Worm (Caenorhabditis elegans): ENCODE measurements around the gene try-4.

The try-4 gene

ce11 chrV:20820033-20820432 lies 40.9 kb downstream of the try-4 start, which contains the start of gene T03D8.6:
T03D8.6 (minus strand) TSS chrV:20820330.
- TF ChIP-seq unc-55 (GFP tag; optimal IDR thresholded peaks at IDR 0.05) (no peak), npax-4 (tag; optimal IDR thresholded peaks at IDR 0.05) (no peak), madf-2 (tag; optimal IDR thresholded peaks at IDR 0.05) (no peak), hlh-30 (tag; optimal IDR thresholded peaks at IDR 0.05; ENCODE audit: insufficient read depth) (no peak), unc-86 (tag; optimal IDR thresholded peaks at IDR 0.05) (no peak), mec-3 (tag; optimal IDR thresholded peaks at IDR 0.05; ENCODE audit: borderline replicate concordance) (no peak), F13H6.1 (tag; optimal IDR thresholded peaks at IDR 0.05) (no peak), pros-1 (tag; optimal IDR thresholded peaks at IDR 0.05) (no peak), ztf-16 (tag; optimal IDR thresholded peaks at IDR 0.05) (no peak), hlh-13 (GFP tag; optimal IDR thresholded peaks at IDR 0.05) (no peak), elt-2 (tag; optimal IDR thresholded peaks at IDR 0.05) (no peak), ceh-2 (tag; optimal IDR thresholded peaks at IDR 0.05) (no peak), eyg-1 (tag; optimal IDR thresholded peaks at IDR 0.05) (no peak), K02D7.2 (tag; optimal IDR thresholded peaks at IDR 0.05) (no peak), ceh-31 (tag; optimal IDR thresholded peaks at IDR 0.05) (no peak), dve-1 (tag; optimal IDR thresholded peaks at IDR 0.05) (no peak), pqm-1 (tag; optimal IDR thresholded peaks at IDR 0.05) (no peak), K09A11.1 (tag; optimal IDR thresholded peaks at IDR 0.05; ENCODE audit: insufficient read depth) (no peak)

- TF ChIP-seq ztf-16 (tag; optimal IDR thresholded peaks at IDR 0.05) (no peak), ref-2 (tag; optimal IDR thresholded peaks at IDR 0.05) (no peak), Y22D7AL.16 (tag; optimal IDR thresholded peaks at IDR 0.05) (no peak), K02D7.2 (tag; optimal IDR thresholded peaks at IDR 0.05) (no peak), C08G9.2 (tag; optimal IDR thresholded peaks at IDR 0.05) (no peak)
Observed at ce11 chrV:20815842-20816241, 45.1 kb downstream of the try-4 start, which contains the start of gene sshk-1. sshk-1 (plus strand) TSS chrV:20816142.

DNA sequence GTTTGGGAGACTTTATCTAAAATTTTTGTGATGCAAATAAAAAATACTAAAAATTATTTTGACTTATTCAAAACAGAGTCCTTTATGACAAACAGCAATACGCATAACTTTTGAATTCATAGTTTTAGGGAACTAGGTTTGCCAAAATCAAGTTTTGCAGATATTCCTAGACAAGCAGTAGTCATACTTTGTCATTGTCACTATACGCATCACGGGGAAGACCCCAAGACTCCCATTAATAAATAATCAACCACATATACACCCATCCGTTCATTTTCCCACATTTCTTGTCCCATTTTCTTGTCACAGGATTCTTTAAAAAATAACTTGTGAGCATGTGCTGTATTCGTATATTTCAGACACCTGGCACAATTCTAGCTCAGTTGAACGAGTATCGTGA lies 46.5 kb downstream of the try-4 start, which contains the start of gene Y44A6D.7:
Gene Y44A6D.7 (plus strand): TSS at position 301 of the 400 bp plus-strand sequence.
- TF ChIP-seq nfya-1 (tag; optimal IDR thresholded peaks at IDR 0.05) (no peak), rnt-1 (tag; optimal IDR thresholded peaks at IDR 0.05) (no peak), unc-55 (GFP tag; optimal IDR thresholded peaks at IDR 0.05) (no peak), Y22D7AL.16 (tag; optimal IDR thresholded peaks at IDR 0.05) (no peak), pat-9 (tag; optimal IDR thresholded peaks at IDR 0.05) (no peak)

DNA sequence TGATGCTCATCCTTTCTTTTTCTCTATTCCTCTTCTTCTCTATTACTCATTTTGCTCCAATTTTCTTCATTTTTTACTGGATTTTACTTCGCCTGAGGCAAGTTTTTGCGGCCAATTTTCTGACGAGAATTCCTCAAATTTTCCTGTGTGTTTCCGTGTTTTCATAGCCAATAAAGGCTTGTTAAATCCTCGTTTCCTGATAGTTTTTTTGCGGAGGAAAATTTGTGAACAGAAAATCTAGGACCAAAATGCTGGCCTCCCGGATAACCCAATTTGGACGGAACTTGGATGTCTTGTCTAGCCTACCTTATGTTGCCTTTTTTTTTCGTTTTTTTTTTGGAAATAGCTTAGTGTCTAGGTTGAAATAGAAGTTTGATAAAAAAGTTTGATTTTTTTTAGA lies 47.3 kb downstream of the try-4 start:
- TF ChIP-seq ztf-16 (tag; optimal IDR thresholded peaks at IDR 0.05) (no peak), unc-42 (tag; optimal IDR thresholded peaks at IDR 0.05) (peak; percentile 18)
